Worm (Caenorhabditis elegans) whole organism, L4/young adult: Measurements from ENCODE around the gene T25B6.6.

ENCODE experiments used
- W03F9.2 ChIP-seq: fragments of 150-350 bp; optimal IDR thresholded peaks from 2 replicates; lab custom pipeline; 2014; ENCODE audit warnings: missing biosample characterization, missing genetic modification characterization
- dao-5 ChIP-seq: sonication (generic microtip); optimal IDR thresholded peaks from 2 replicates; lab custom pipeline; 2016; ENCODE audit warnings: missing genotype, missing genetic modification characterization, moderate library complexity, missing compliant biosample characterization
- him-1 ChIP-seq: sonication (generic microtip); optimal IDR thresholded peaks from 2 replicates; lab custom pipeline; 2016; ENCODE audit warnings: missing genotype, missing genetic modification reagents, missing genetic modification characterization, missing compliant biosample characterization

- no peak for TF ChIP-seq dao-5
- TF ChIP-seq W03F9.2 (tag; lab: Kevin White, UChicago): no peak
- no peak for TF ChIP-seq him-1 (tag; lab: Kevin White, UChicago)
Measured at ce11 chrX:8986452-8986851, 36.2 kb downstream of the T25B6.6 start.
